Fruit fly (Drosophila melanogaster): Measurements from ENCODE around the gene js.
A peak's percentile ranks its signal among the peaks of the same experiment; 100 is the strongest.

Gene js

DNA sequence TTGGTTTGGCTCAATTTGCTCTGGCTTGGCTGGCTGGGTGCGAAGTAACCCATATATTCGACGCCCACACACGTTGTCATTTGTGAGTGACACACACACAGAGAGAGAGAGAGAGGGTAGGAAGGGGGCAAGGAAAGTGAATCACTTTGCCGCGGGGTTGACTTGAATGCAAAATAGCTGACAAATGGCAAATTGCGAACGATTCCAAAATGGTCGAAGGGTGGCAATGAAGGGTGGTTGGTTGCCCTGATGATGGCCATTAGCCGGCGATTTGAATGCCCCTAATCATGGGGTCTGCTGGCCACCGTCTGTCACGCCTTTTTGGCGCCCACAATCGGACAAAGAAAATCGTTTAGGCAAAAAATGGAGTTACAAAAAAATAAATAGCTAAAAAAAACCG, 42.6 kb upstream of the js start:
- TF ChIP-seq shn (GFP tag; optimal IDR thresholded peaks at IDR 0.05), result no peak
- no peak for TF ChIP-seq insv (GFP tag; optimal IDR thresholded peaks at IDR 0.05)
- TF ChIP-seq seq (GFP tag; IDR thresholded peaks at IDR 0.05), result peak; percentile 63; the same call in 1 of the 2 replicates
- TF ChIP-seq CG4707 (GFP tag; optimal IDR thresholded peaks at IDR 0.05), result no peak
- TF ChIP-seq CG18262 (tag; optimal IDR thresholded peaks at IDR 0.05), result no peak
- no peak for TF ChIP-seq D (optimal IDR thresholded peaks at IDR 0.05)
- no peak for TF ChIP-seq D (GFP tag; optimal IDR thresholded peaks at IDR 0.05)
- TF ChIP-seq Nf-YB (GFP tag; optimal IDR thresholded peaks at IDR 0.05), result peak; percentile 89
- TF ChIP-seq Sin3A (optimal IDR thresholded peaks at IDR 0.05), result no peak
- no peak for TF ChIP-seq CG10366 (GFP tag; IDR thresholded peaks at IDR 0.05)
- no peak for TF ChIP-seq CG17802 (tag; optimal IDR thresholded peaks at IDR 0.05)
- TF ChIP-seq CG15601 (tag; optimal IDR thresholded peaks at IDR 0.05), result no peak
- TF ChIP-seq Nf-YC (tag; optimal IDR thresholded peaks at IDR 0.05), result peak; percentile 80
- TF ChIP-seq Ets65A (GFP tag), result peak; percentile 32
- TF ChIP-seq BEAF-32 (GFP tag; optimal IDR thresholded peaks at IDR 0.05), result no peak
- no peak for TF ChIP-seq HLH3B (GFP tag; IDR thresholded peaks at IDR 0.05)
- no peak for TF ChIP-seq cad (GFP tag; optimal IDR thresholded peaks at IDR 0.05)

DNA sequence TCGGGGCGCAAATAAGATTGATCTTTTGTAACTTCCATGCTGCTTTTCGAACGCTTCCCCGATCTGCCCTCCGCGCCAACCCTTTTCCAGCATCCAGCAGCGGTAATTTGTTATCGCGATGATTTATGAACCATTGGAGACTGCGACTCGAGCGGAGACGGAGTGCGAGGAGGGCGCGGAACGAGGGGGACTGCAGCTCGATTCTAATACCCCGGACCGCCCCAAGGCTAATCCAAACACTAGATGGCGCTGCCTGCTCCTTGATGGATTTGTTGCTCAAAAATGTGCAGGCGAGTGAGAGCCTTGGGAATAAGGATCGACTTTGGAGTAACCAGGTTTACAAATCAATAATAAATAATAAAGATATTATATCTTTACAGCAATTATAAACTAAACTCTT, 40.3 kb upstream of the js start:
- no peak for TF ChIP-seq abd-A (tag; optimal IDR thresholded peaks at IDR 0.05)
- peak; percentile 29 for TF ChIP-seq CTCF (GFP tag; optimal IDR thresholded peaks at IDR 0.05)

DNA sequence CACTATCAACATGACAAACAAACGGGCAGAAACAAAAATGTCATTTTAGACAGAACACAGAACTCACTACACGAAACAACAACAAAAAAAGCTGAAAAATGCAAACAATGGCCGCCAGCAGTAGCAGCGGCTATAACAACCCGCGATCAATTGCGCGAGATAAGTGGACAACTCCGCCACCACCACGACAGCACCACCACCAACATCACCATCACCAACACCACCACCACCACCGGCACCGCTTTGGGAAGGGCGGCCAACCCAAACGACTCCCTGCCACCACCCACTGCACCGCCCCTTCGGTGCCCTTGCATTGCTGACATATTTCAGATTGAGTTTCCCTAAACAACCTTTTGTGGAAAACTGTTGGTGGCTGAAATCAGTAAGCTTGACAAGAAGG, 38.5 kb upstream of the js start:
- peak; percentile 79 for TF ChIP-seq Nf-YC (tag; optimal IDR thresholded peaks at IDR 0.05)
- no peak for TF ChIP-seq CG42726 (GFP tag; IDR thresholded peaks at IDR 0.05; ENCODE audit: partially characterized antibody)
- TF ChIP-seq CG30431 (GFP tag; optimal IDR thresholded peaks at IDR 0.05), result no peak
- TF ChIP-seq CG4360 (GFP tag; IDR thresholded peaks at IDR 0.05), result peak; percentile 28; the same call in 1 of the 2 replicates
- TF ChIP-seq Nf-YB (GFP tag; optimal IDR thresholded peaks at IDR 0.05), result peak; percentile 84
- TF ChIP-seq Dip3 (GFP tag; optimal IDR thresholded peaks at IDR 0.05), result no peak
- no peak for TF ChIP-seq CG14965 (GFP tag; optimal IDR thresholded peaks at IDR 0.05; ENCODE audit: borderline replicate concordance)
- no peak for TF ChIP-seq CG17359 (tag; optimal IDR thresholded peaks at IDR 0.05)
- 0 out of 3 replicates have a peak, but pooled peaks have one; percentile 12 for TF ChIP-seq CG2889 (GFP tag; IDR thresholded peaks at IDR 0.05)
- 0 out of 3 replicates have a peak, but pooled peaks have one; percentile 18 for TF ChIP-seq CG11456 (GFP tag; IDR thresholded peaks at IDR 0.05)
- peak; percentile 72; the same call in 1 of the 2 replicates for TF ChIP-seq seq (GFP tag; IDR thresholded peaks at IDR 0.05)

DNA sequence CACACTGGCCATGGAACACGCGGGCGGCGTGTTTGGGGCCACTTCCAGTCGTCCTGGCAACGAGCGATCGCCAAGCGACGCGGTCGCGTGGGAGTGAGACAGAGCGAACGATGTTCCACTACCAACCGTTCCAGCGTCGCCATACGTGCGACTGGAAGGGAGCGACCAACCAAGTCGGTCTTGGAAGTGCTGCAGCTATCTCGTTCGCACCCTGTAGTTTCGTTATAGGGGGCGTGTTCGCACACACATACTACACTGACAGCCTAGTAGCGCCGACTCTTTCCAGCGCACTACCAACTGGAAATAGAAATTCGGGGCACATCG, 35.6 kb upstream of the js start:
- TF ChIP-seq insv (GFP tag; optimal IDR thresholded peaks at IDR 0.05), result peak in 1 of 2 experiments; percentile 52
- no peak for TF ChIP-seq Hand (GFP tag; optimal IDR thresholded peaks at IDR 0.05)
- TF ChIP-seq sqz (GFP tag; optimal IDR thresholded peaks at IDR 0.05), result no peak
- no peak for TF ChIP-seq ERR (GFP tag; optimal IDR thresholded peaks at IDR 0.05)
- TF ChIP-seq Drgx (GFP tag; IDR thresholded peaks at IDR 0.05), result 0 out of 2 replicates have a peak, but pooled peaks have one; percentile 8
- no peak for TF ChIP-seq Dll (GFP tag; IDR thresholded peaks at IDR 0.05; ENCODE audit: partially characterized antibody)
- TF ChIP-seq sens-2 (GFP tag; IDR thresholded peaks at IDR 0.05), result no peak
- no peak for TF ChIP-seq CG32772 (GFP tag; IDR thresholded peaks at IDR 0.05)
- TF ChIP-seq Optix (GFP tag; IDR thresholded peaks at IDR 0.05), result no peak
- TF ChIP-seq CG12219 (GFP tag; optimal IDR thresholded peaks at IDR 0.05), result no peak
- no peak for TF ChIP-seq en (GFP tag; optimal IDR thresholded peaks at IDR 0.05)
- TF ChIP-seq Lim3 (GFP tag; IDR thresholded peaks at IDR 0.05), result no peak
- TF ChIP-seq Sox100B (GFP tag; optimal IDR thresholded peaks at IDR 0.05), result no peak
- TF ChIP-seq Hmx (GFP tag; optimal IDR thresholded peaks at IDR 0.05), result no peak
- 0 out of 3 replicates have a peak, but pooled peaks have one; percentile 30 for TF ChIP-seq Opbp (GFP tag; IDR thresholded peaks at IDR 0.05; ENCODE audit: partially characterized antibody)
- TF ChIP-seq CG13123 (GFP tag; optimal IDR thresholded peaks at IDR 0.05), result no peak
- TF ChIP-seq CG5180 (GFP tag; optimal IDR thresholded peaks at IDR 0.05), result no peak
- no peak for TF ChIP-seq tgo (GFP tag; IDR thresholded peaks at IDR 0.05)
- TF ChIP-seq CG17829 (tag; optimal IDR thresholded peaks at IDR 0.05), result peak; percentile 38
- peak; percentile 56 for TF ChIP-seq Jarid2 (GFP tag; optimal IDR thresholded peaks at IDR 0.05)
- no peak for TF ChIP-seq CG4617 (GFP tag; optimal IDR thresholded peaks at IDR 0.05; ENCODE audit: borderline replicate concordance)
- no peak for TF ChIP-seq fd3F (GFP tag; optimal IDR thresholded peaks at IDR 0.05)
- TF ChIP-seq CG16813 (GFP tag; IDR thresholded peaks at IDR 0.05; ENCODE audit: partially characterized antibody), result no peak
